Worm (Caenorhabditis elegans) whole organism, L4 larva: Measurements from ENCODE around the gene F42A9.17.

ENCODE experiments used
- D1046.2 ChIP-seq: fragments of 200-800 bp; sonication (Bioruptor generic); IDR thresholded peaks from 2 replicates; pipeline ENCODE4 v1.3.6; 2022; ENCODE audit warnings: missing genetic modification characterization, missing compliant biosample characterization
- T26A8.4 ChIP-seq: fragments of 200-800 bp; sonication (Bioruptor generic); IDR thresholded peaks from 2 replicates; pipeline ENCODE4 v1.3.6; 2022; ENCODE audit warnings: missing genetic modification characterization, missing compliant biosample characterization
- ZK337.2 ChIP-seq: fragments of 200-800 bp; sonication (Bioruptor generic); IDR thresholded peaks from 2 replicates; pipeline ENCODE4 v1.3.6; 2022; ENCODE audit warnings: missing genetic modification reagents, missing genetic modification characterization, missing compliant biosample characterization
- aha-1 ChIP-seq: fragments of 150-350 bp; peaks from one replicate; lab custom pipeline; 2014; ENCODE audit warnings: missing biosample characterization, missing genetic modification characterization
- attf-4 ChIP-seq: sonication (generic microtip); optimal IDR thresholded peaks from 3 replicates; lab custom pipeline; 2017; ENCODE audit warnings: missing biosample characterization, missing genetic modification characterization
- ces-1 ChIP-seq: fragments of 150-350 bp; sonication (generic microtip); optimal IDR thresholded peaks from 4 replicates; lab custom pipeline; 2014; ENCODE audit warnings: missing biosample characterization, missing genetic modification reagents, missing genetic modification characterization
- daf-16 ChIP-seq, 3 experiments: sonication (generic microtip); optimal IDR thresholded peaks; 2 replicates each; lab custom pipeline; 2016 to 2017; ENCODE audit warnings: missing genetic modification characterization in 3 of 3, missing genetic modification reagents in 3 of 3, mild to moderate bottlenecking in 2 of 3, missing compliant biosample characterization in 2 of 3, missing biosample characterization in 1 of 3, moderate library complexity in 1 of 3
- egl-43 ChIP-seq: fragments of 200-800 bp; sonication (Bioruptor generic); IDR thresholded peaks from 2 replicates; pipeline ENCODE4 v1.3.6; 2022; ENCODE audit warnings: missing genetic modification reagents, missing genetic modification characterization, missing compliant biosample characterization
- fos-1 ChIP-seq: fragments of 150-350 bp; optimal IDR thresholded peaks from 2 replicates; lab custom pipeline; 2014; ENCODE audit warnings: missing biosample characterization, missing genetic modification characterization
- gei-8 ChIP-seq: fragments of 200-800 bp; sonication (Bioruptor generic); optimal IDR thresholded peaks from 2 replicates; lab custom pipeline; 2018; ENCODE audit warnings: mild to moderate bottlenecking, missing genetic modification characterization, missing compliant biosample characterization
- hlh-30 ChIP-seq: sonication (generic microtip); optimal IDR thresholded peaks from 2 replicates; lab custom pipeline; 2017; ENCODE audit warnings: antibody characterized with exemption, mild to moderate bottlenecking, missing genetic modification characterization, missing compliant biosample characterization; ENCODE audit not compliant: insufficient read depth
- jun-1 ChIP-seq: fragments of 150-350 bp; optimal IDR thresholded peaks from 2 replicates; lab custom pipeline; 2014; ENCODE audit warnings: missing biosample characterization, missing genetic modification reagents, missing genetic modification characterization
- lin-15B ChIP-seq: fragments of 150-350 bp; sonication (generic microtip); optimal IDR thresholded peaks from 3 replicates; lab custom pipeline; 2014; ENCODE audit warnings: missing biosample characterization, missing genetic modification characterization
- lin-38 ChIP-seq: fragments of 200-800 bp; sonication (Bioruptor generic); IDR thresholded peaks from 2 replicates; pipeline ENCODE4 v1.3.6; 2022; ENCODE audit warnings: missing genetic modification reagents, missing genetic modification characterization, missing compliant biosample characterization
- lsy-2 ChIP-seq, 2 experiments: fragments of 150-350 bp in 1 of 2; sonication (generic microtip) in 1 of 2; optimal IDR thresholded peaks; 2 replicates each; lab custom pipeline; 2014 to 2017; ENCODE audit warnings: missing biosample characterization in 2 of 2, missing genetic modification characterization in 2 of 2
- mdl-1 ChIP-seq, 2 experiments: fragments of 150-350 bp in 1 of 2; sonication (generic microtip) in 1 of 2; optimal IDR thresholded peaks; 2 replicates each; lab custom pipeline; 2014 to 2017; ENCODE audit warnings: missing biosample characterization in 2 of 2, missing genetic modification characterization in 2 of 2
- mes-2 ChIP-seq: sonication (generic microtip); optimal IDR thresholded peaks from 2 replicates; lab custom pipeline; 2016; ENCODE audit warnings: missing genotype, mild to moderate bottlenecking, missing genetic modification characterization, missing compliant biosample characterization; ENCODE audit not compliant: poor library complexity, severe bottlenecking
- nhr-11 ChIP-seq: fragments of 150-350 bp; optimal IDR thresholded peaks from 2 replicates; lab custom pipeline; 2014; ENCODE audit warnings: missing biosample characterization, missing genetic modification characterization
- nhr-25 ChIP-seq: sonication (generic microtip); optimal IDR thresholded peaks from 2 replicates; lab custom pipeline; 2017; ENCODE audit warnings: missing genetic modification characterization, mild to moderate bottlenecking, missing compliant biosample characterization, antibody characterized with exemption, moderate library complexity, borderline replicate concordance; ENCODE audit not compliant: insufficient read depth
- nhr-41 ChIP-seq: fragments of 200-800 bp; sonication (Bioruptor generic); IDR thresholded peaks from 2 replicates; pipeline ENCODE4 v1.3.6; 2022; ENCODE audit warnings: missing genetic modification reagents, missing genetic modification characterization, missing compliant biosample characterization
- nhr-76 ChIP-seq: fragments of 150-350 bp; optimal IDR thresholded peaks from 2 replicates; lab custom pipeline; 2014; ENCODE audit warnings: missing biosample characterization, missing genetic modification characterization
- rbr-2 ChIP-seq: sonication (generic microtip); optimal IDR thresholded peaks from 2 replicates; lab custom pipeline; 2016; ENCODE audit warnings: missing genotype, missing genetic modification characterization, missing compliant biosample characterization
- set-16 ChIP-seq: fragments of 200-800 bp; sonication (Bioruptor generic); IDR thresholded peaks from 2 replicates; pipeline ENCODE4 v1.3.6; 2022; ENCODE audit warnings: missing genetic modification reagents, missing genetic modification characterization, missing compliant biosample characterization
- snpc-1.2 ChIP-seq: fragments of 200-800 bp; sonication (Bioruptor generic); IDR thresholded peaks from 2 replicates; pipeline ENCODE4 v1.3.6; 2022; ENCODE audit warnings: missing genetic modification reagents, missing genetic modification characterization, missing compliant biosample characterization
- spr-3 ChIP-seq: fragments of 200-800 bp; sonication (Bioruptor generic); optimal IDR thresholded peaks from 2 replicates; lab custom pipeline; 2018; ENCODE audit warnings: mild to moderate bottlenecking, missing genetic modification characterization, missing compliant biosample characterization
- tra-1 ChIP-seq: fragments of 200-800 bp; sonication (Bioruptor generic); IDR thresholded peaks from 2 replicates; pipeline ENCODE4 v1.3.6; 2022; ENCODE audit warnings: missing genetic modification reagents, missing genetic modification characterization, missing compliant biosample characterization
- unc-62 ChIP-seq, 3 experiments: fragments of 150-350 bp in 1 of 3; sonication (generic microtip); optimal IDR thresholded peaks in 2 of 3; peaks in 1 of 3; 1 replicate in 1 of 3; 2 replicates in 2 of 3; lab custom pipeline; 2014 to 2017; ENCODE audit warnings: missing biosample characterization in 3 of 3, missing genetic modification characterization in 3 of 3, missing genetic modification reagents in 3 of 3, missing genotype in 1 of 3
- vab-7 ChIP-seq: fragments of 200-800 bp; sonication (Bioruptor generic); IDR thresholded peaks from 2 replicates; pipeline ENCODE4 v1.3.6; 2022; ENCODE audit warnings: missing genetic modification reagents, missing genetic modification characterization, missing compliant biosample characterization
- zfp-3 ChIP-seq: fragments of 200-800 bp; sonication (Bioruptor generic); conservative IDR thresholded peaks from 2 replicates; pipeline ENCODE4 v1.3.6; 2022; ENCODE audit warnings: missing genetic modification reagents, missing genetic modification characterization, missing compliant biosample characterization

Gene F42A9.17

DNA sequence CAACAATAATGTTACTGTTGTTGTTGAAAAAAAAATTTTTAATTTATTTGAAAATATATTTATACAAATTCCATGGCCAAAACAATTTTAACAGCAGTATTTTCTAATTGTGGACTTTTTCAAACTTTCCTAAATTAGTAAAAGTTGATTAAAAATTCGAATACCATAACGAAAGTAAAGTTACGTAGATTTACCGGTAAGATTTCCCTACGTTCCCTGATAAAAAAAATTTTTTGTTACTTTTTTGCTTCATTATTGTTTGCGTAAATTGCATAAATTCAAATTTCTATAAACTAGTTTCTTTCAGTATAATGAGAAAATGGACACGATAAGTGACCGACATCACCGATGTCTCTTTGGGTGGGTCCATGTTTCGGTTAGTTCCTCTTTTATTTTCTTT is 2.8 kb downstream of the F42A9.17 start, which contains the start of gene F42A9.6:
TSS of gene F42A9.6 (plus strand) at position 301 of the 400 bp plus-strand sequence.
- no peak for TF ChIP-seq tra-1 (GFP tag; lab: Robert Waterston, UW)
- no peak for TF ChIP-seq nhr-41 (GFP tag; lab: Robert Waterston, UW)
- no peak for TF ChIP-seq attf-4
- TF ChIP-seq fos-1, result no peak
- TF ChIP-seq mdl-1 (tag; optimal IDR thresholded peaks at IDR 0.05; lab: Kevin White, UChicago), result no peak
- TF ChIP-seq, all 104 proteins: peak for 0

DNA sequence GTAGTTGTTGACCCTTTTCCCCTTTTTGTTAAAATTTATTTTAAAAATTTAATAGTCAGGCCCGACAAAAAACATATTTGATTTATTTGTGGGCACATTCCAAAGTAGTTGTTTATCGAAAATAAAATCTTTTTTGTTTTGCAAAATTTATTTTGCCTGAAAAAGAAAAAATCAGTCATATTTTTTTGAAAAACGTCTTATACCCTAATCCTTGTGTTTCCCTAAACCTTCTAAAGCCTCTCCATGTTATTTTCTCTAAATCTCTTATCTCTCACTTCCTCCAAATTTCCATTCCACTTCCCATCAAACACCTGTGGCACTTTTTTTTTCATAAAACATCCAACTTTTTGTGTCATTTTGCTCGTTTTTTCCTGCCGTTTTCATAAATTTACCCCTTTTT is 3.5 kb downstream of the F42A9.17 start:
- TF ChIP-seq nhr-41 (GFP tag; lab: Robert Waterston, UW) (no peak), hlh-30 (tag; lab: Kevin White, UChicago) (no peak), zfp-3 (GFP tag; lab: Robert Waterston, UW) (no peak), jun-1 (tag; lab: Kevin White, UChicago) (no peak), nhr-25 (tag; lab: Kevin White, UChicago) (no peak), ces-1 (GFP tag; lab: Kevin White, UChicago) (no peak), vab-7 (GFP tag; lab: Robert Waterston, UW) (no peak)

DNA sequence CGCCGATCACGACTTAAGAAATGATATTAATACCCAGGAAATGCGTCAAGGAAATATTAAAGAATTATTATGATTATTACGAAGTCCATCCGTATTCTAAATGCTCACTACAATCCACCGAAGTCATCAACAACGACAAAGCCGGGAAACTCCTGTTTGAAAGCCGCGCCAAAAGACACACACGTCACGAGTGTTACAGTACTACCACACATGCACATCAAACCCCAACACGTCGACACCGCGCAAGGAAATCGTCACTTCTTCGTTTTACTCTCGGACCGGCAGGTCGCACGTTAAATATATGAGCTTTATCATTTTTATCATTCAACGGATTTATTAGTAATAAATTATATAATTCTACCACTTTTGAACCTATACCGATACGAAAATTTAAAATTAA is 4.3 kb downstream of the F42A9.17 start:
- 0 out of 2 replicates have a peak, but pooled peaks have one; percentile 15 for TF ChIP-seq snpc-1.2 (GFP tag; lab: Robert Waterston, UW)

DNA sequence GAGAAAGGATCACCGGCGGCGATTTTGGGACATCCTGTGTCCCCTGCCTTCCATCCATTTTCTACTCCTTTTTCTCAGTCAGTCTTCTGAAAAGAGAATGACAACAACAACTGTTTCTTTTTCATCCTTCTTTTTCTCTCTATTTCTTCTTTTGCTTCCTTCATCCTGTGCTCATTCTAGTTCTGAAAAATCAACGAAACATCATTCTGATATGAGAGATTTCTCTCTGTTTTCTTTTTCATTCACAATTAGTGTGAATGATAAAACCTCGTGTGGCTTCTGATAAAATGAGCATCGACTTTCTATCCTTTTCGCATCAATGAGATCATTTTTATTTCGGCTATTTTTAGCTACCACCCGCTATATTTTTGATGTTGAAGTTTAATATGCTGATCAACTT is 6.5 kb downstream of the F42A9.17 start:
- TF ChIP-seq mdl-1 (tag; optimal IDR thresholded peaks at IDR 0.05; lab: Kevin White, UChicago), result peak in 1 of 2 experiments; percentile 1
- no peak for TF ChIP-seq D1046.2 (GFP tag; lab: Robert Waterston, UW)
- peak; percentile 37; the same call in 1 of the 2 replicates for TF ChIP-seq ZK337.2 (GFP tag; lab: Robert Waterston, UW)
- no peak for TF ChIP-seq T26A8.4 (GFP tag; lab: Robert Waterston, UW)
- TF ChIP-seq daf-16 (GFP tag; optimal IDR thresholded peaks at IDR 0.05; lab: Kevin White, UChicago), result peak in 1 of 2 experiments; percentile 48
- TF ChIP-seq daf-16 (tag; optimal IDR thresholded peaks at IDR 0.05; lab: Kevin White, UChicago), result no peak
- peak; percentile 66 for TF ChIP-seq nhr-11 (tag; lab: Kevin White, UChicago)
- TF ChIP-seq unc-62 (GFP tag; optimal IDR thresholded peaks at IDR 0.05 in 1 of 2; lab: Kevin White, UChicago), result peak in 1 of 2 experiments; percentile 41
- no peak for TF ChIP-seq unc-62 (tag; optimal IDR thresholded peaks at IDR 0.05; lab: Kevin White, UChicago)

DNA sequence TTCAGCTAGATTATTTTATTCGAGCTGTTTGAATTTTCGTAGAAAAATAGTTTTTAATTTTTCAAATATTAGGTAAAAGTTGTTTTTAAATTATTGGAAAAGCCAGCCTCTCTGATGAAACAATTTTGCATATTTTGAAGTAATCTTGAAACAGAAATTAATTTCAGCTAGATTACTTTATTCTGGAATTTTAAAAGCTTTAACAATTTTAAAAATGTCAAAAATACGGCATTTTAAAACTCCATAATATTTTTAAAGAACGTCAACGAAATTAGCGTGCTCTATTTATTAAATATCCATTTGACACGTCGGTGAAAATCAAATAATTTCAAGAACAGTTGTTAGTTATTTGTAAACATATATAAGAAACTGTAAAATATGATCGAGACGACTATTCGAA is 8.9 kb downstream of the F42A9.17 start, which contains the start of gene Y59H11AR.10:
TSS of gene Y59H11AR.10 (plus strand) at position 301 of the 400 bp plus-strand sequence.
- no peak for TF ChIP-seq lin-38 (GFP tag; lab: Robert Waterston, UW)
- TF ChIP-seq spr-3 (GFP tag; lab: Kevin White, UChicago), result no peak
- no peak for TF ChIP-seq mes-2 (tag; lab: Kevin White, UChicago)
- no peak for TF ChIP-seq lsy-2 (tag; optimal IDR thresholded peaks at IDR 0.05; lab: Kevin White, UChicago)
- TF ChIP-seq rbr-2 (tag; lab: Kevin White, UChicago), result no peak
- no peak for TF ChIP-seq set-16
- TF ChIP-seq lin-15B, result no peak
- no peak for TF ChIP-seq unc-62 (GFP tag; optimal IDR thresholded peaks at IDR 0.05 in 1 of 2; lab: Kevin White, UChicago)
- no peak for TF ChIP-seq unc-62 (tag; optimal IDR thresholded peaks at IDR 0.05; lab: Kevin White, UChicago)
- TF ChIP-seq egl-43 (GFP tag; lab: Robert Waterston, UW), result no peak
- TF ChIP-seq daf-16 (GFP tag; optimal IDR thresholded peaks at IDR 0.05; lab: Kevin White, UChicago), result no peak
- no peak for TF ChIP-seq daf-16 (tag; optimal IDR thresholded peaks at IDR 0.05; lab: Kevin White, UChicago)
- no peak for TF ChIP-seq gei-8 (GFP tag; lab: Kevin White, UChicago)
- no peak for TF ChIP-seq nhr-76
- TF ChIP-seq aha-1 (tag; lab: Kevin White, UChicago), result no peak
